Worm (Caenorhabditis elegans) whole organism, L4 larva: ENCODE data around the gene ZK688.1.

ENCODE experiments used
- R02D3.7 ChIP-seq: fragments of 150-350 bp; sonication (generic microtip); optimal IDR thresholded peaks from 3 replicates; lab custom pipeline; 2014; ENCODE audit warnings: missing biosample characterization, missing genetic modification characterization
- Y5F2A.4 ChIP-seq: fragments of 200-800 bp; sonication (Bioruptor generic); optimal IDR thresholded peaks from 2 replicates; lab custom pipeline; 2018; ENCODE audit warnings: mild to moderate bottlenecking, missing genetic modification characterization, missing compliant biosample characterization
- aha-1 ChIP-seq: fragments of 150-350 bp; peaks from one replicate; lab custom pipeline; 2014; ENCODE audit warnings: missing biosample characterization, missing genetic modification characterization
- ama-1 ChIP-seq: fragments of 150-350 bp; optimal IDR thresholded peaks from 2 replicates; lab custom pipeline; 2014; ENCODE audit warnings: inconsistent platforms, mixed read lengths
- ceh-28 ChIP-seq: fragments of 150-350 bp; optimal IDR thresholded peaks from 2 replicates; lab custom pipeline; 2014; ENCODE audit warnings: missing biosample characterization, missing genetic modification reagents, missing genetic modification characterization
- cey-2 ChIP-seq: sonication (generic microtip); optimal IDR thresholded peaks from 3 replicates; lab custom pipeline; 2017; ENCODE audit warnings: missing genetic modification characterization, mild to moderate bottlenecking, missing compliant biosample characterization, antibody characterized with exemption, borderline replicate concordance; ENCODE audit not compliant: insufficient read depth
- ctbp-1 ChIP-seq: fragments of 200-800 bp; sonication (Bioruptor generic); IDR thresholded peaks from 2 replicates; pipeline ENCODE4 v1.3.6; 2022; ENCODE audit warnings: missing genetic modification reagents, missing genetic modification characterization, missing compliant biosample characterization
- daf-16 ChIP-seq, 3 experiments: sonication (generic microtip); optimal IDR thresholded peaks; 2 replicates each; lab custom pipeline; 2016 to 2017; ENCODE audit warnings: missing genetic modification characterization in 3 of 3, missing genetic modification reagents in 3 of 3, mild to moderate bottlenecking in 2 of 3, missing compliant biosample characterization in 2 of 3, missing biosample characterization in 1 of 3, moderate library complexity in 1 of 3
- daf-8 ChIP-seq: fragments of 200-800 bp; sonication (Bioruptor generic); IDR thresholded peaks from 2 replicates; pipeline ENCODE4 v1.3.6; 2022; ENCODE audit warnings: missing genetic modification characterization, missing compliant biosample characterization
- dmd-6 ChIP-seq: fragments of 200-800 bp; sonication (Bioruptor generic); IDR thresholded peaks from 2 replicates; pipeline ENCODE4 v1.3.6; 2022; ENCODE audit warnings: missing genetic modification reagents, missing genetic modification characterization, missing compliant biosample characterization
- dmd-8 ChIP-seq: fragments of 200-800 bp; sonication (Bioruptor generic); IDR thresholded peaks from 2 replicates; pipeline ENCODE4 v1.3.6; 2022; ENCODE audit warnings: missing genetic modification characterization, missing compliant biosample characterization
- dpl-1 ChIP-seq: fragments of 150-350 bp; optimal IDR thresholded peaks from 2 replicates; lab custom pipeline; 2014; ENCODE audit warnings: missing biosample characterization, missing genetic modification reagents, missing genetic modification characterization
- duxl-1 ChIP-seq: sonication (generic microtip); optimal IDR thresholded peaks from 2 replicates; lab custom pipeline; 2016; ENCODE audit warnings: mild to moderate bottlenecking, missing genetic modification characterization, moderate library complexity, missing compliant biosample characterization; ENCODE audit not compliant: poor library complexity
- egl-27 ChIP-seq: sonication (generic microtip); optimal IDR thresholded peaks from 3 replicates; lab custom pipeline; 2017; ENCODE audit warnings: missing biosample characterization, missing genetic modification reagents, missing genetic modification characterization
- fkh-10 ChIP-seq: fragments of 150-350 bp; optimal IDR thresholded peaks from 2 replicates; lab custom pipeline; 2014; ENCODE audit warnings: missing biosample characterization, missing genetic modification reagents, missing genetic modification characterization
- hmg-1.1 ChIP-seq: fragments of 200-800 bp; sonication (Bioruptor generic); IDR thresholded peaks from 2 replicates; pipeline ENCODE4 v1.3.6; 2022; ENCODE audit warnings: missing genetic modification reagents, missing genetic modification characterization, missing compliant biosample characterization
- lin-15B ChIP-seq: fragments of 150-350 bp; sonication (generic microtip); optimal IDR thresholded peaks from 3 replicates; lab custom pipeline; 2014; ENCODE audit warnings: missing biosample characterization, missing genetic modification characterization
- lsy-2 ChIP-seq, 2 experiments: fragments of 150-350 bp in 1 of 2; sonication (generic microtip) in 1 of 2; optimal IDR thresholded peaks; 2 replicates each; lab custom pipeline; 2014 to 2017; ENCODE audit warnings: missing biosample characterization in 2 of 2, missing genetic modification characterization in 2 of 2
- mdl-1 ChIP-seq, 2 experiments: fragments of 150-350 bp in 1 of 2; sonication (generic microtip) in 1 of 2; optimal IDR thresholded peaks; 2 replicates each; lab custom pipeline; 2014 to 2017; ENCODE audit warnings: missing biosample characterization in 2 of 2, missing genetic modification characterization in 2 of 2
- mes-2 ChIP-seq: sonication (generic microtip); optimal IDR thresholded peaks from 2 replicates; lab custom pipeline; 2016; ENCODE audit warnings: missing genotype, mild to moderate bottlenecking, missing genetic modification characterization, missing compliant biosample characterization; ENCODE audit not compliant: poor library complexity, severe bottlenecking
- mxl-2 ChIP-seq: fragments of 200-800 bp; sonication (Bioruptor generic); conservative IDR thresholded peaks from 2 replicates; pipeline ENCODE4 v1.3.6; 2022; ENCODE audit warnings: missing genetic modification reagents, missing genetic modification characterization, missing compliant biosample characterization
- nhr-10 ChIP-seq: fragments of 150-350 bp; optimal IDR thresholded peaks from 2 replicates; lab custom pipeline; 2014; ENCODE audit warnings: missing biosample characterization, missing genetic modification characterization
- nhr-28 ChIP-seq: fragments of 150-350 bp; optimal IDR thresholded peaks from 2 replicates; lab custom pipeline; 2014; ENCODE audit warnings: missing biosample characterization, missing genetic modification characterization
- nhr-42 ChIP-seq: fragments of 200-800 bp; sonication (Bioruptor generic); IDR thresholded peaks from 2 replicates; pipeline ENCODE4 v1.3.6; 2022; ENCODE audit warnings: missing genetic modification characterization, missing compliant biosample characterization
- nhr-48 ChIP-seq: sonication (generic microtip); optimal IDR thresholded peaks from 2 replicates; lab custom pipeline; 2016; ENCODE audit warnings: mild to moderate bottlenecking, missing genetic modification characterization, missing compliant biosample characterization
- nhr-76 ChIP-seq: fragments of 150-350 bp; optimal IDR thresholded peaks from 2 replicates; lab custom pipeline; 2014; ENCODE audit warnings: missing biosample characterization, missing genetic modification characterization
- pha-4 ChIP-seq, 2 experiments: fragments of 150-350 bp in 1 of 2; fragments of 200-800 bp in 1 of 2; sonication (Bioruptor generic) in 1 of 2; IDR thresholded peaks in 1 of 2; optimal IDR thresholded peaks in 1 of 2; 2 replicates each; pipeline versions ENCODE4 v1.3.6 to Lab custom; 2014 to 2022; ENCODE audit warnings: missing genetic modification characterization in 2 of 2, missing genetic modification reagents in 2 of 2, missing biosample characterization in 1 of 2, missing compliant biosample characterization in 1 of 2
- rbr-2 ChIP-seq: sonication (generic microtip); optimal IDR thresholded peaks from 2 replicates; lab custom pipeline; 2016; ENCODE audit warnings: missing genotype, missing genetic modification characterization, missing compliant biosample characterization
- set-16 ChIP-seq: fragments of 200-800 bp; sonication (Bioruptor generic); IDR thresholded peaks from 2 replicates; pipeline ENCODE4 v1.3.6; 2022; ENCODE audit warnings: missing genetic modification reagents, missing genetic modification characterization, missing compliant biosample characterization
- spr-3 ChIP-seq: fragments of 200-800 bp; sonication (Bioruptor generic); optimal IDR thresholded peaks from 2 replicates; lab custom pipeline; 2018; ENCODE audit warnings: mild to moderate bottlenecking, missing genetic modification characterization, missing compliant biosample characterization
- tag-97 ChIP-seq: fragments of 200-800 bp; sonication (Bioruptor generic); IDR thresholded peaks from 2 replicates; pipeline ENCODE4 v1.3.6; 2022; ENCODE audit warnings: missing genetic modification characterization, missing compliant biosample characterization
- unc-39 ChIP-seq: sonication (generic microtip); optimal IDR thresholded peaks from 2 replicates; lab custom pipeline; 2017; ENCODE audit warnings: missing biosample characterization, missing genetic modification characterization
- unc-62 ChIP-seq, 3 experiments: fragments of 150-350 bp in 1 of 3; sonication (generic microtip); optimal IDR thresholded peaks in 2 of 3; peaks in 1 of 3; 1 replicate in 1 of 3; 2 replicates in 2 of 3; lab custom pipeline; 2014 to 2017; ENCODE audit warnings: missing biosample characterization in 3 of 3, missing genetic modification characterization in 3 of 3, missing genetic modification reagents in 3 of 3, missing genotype in 1 of 3
- zag-1 ChIP-seq: fragments of 150-350 bp; optimal IDR thresholded peaks from 2 replicates; lab custom pipeline; 2014; ENCODE audit warnings: missing biosample characterization, missing genetic modification characterization
- zip-2 ChIP-seq: fragments of 150-350 bp; optimal IDR thresholded peaks from 2 replicates; lab custom pipeline; 2014; ENCODE audit warnings: missing biosample characterization, missing genetic modification characterization

ZK688.1 gene

DNA sequence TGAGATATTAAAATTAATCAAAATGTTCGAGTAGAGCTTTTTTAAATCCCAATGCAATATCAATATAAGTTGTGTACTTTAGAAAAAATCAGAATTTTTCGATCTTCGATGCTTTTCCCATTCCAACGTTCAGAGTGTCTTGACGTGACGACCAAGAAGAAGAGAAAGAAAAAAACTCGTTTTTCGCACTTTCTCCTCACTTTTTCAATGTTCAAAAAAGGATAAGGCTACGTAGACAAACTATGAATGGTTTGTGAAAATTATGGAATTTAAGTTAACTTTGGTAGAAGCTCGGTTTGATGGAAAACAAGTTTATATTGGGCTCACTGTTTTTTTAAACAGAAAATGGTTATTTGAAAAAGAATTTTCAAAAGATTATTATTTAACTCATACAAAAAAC, 38.3 kb downstream of the ZK688.1 start:
- TF ChIP-seq pha-4 (GFP tag; IDR thresholded peaks at IDR 0.05; lab: Robert Waterston, UW) (no peak), pha-4 (tag; optimal IDR thresholded peaks at IDR 0.05; lab: Kevin White, UChicago) (no peak), nhr-42 (GFP tag; lab: Robert Waterston, UW) (no peak), spr-3 (no peak), R02D3.7 (tag; lab: Kevin White, UChicago) (no peak), unc-39 (no peak), daf-8 (no peak), lsy-2 (tag; optimal IDR thresholded peaks at IDR 0.05; lab: Kevin White, UChicago) (no peak), Y5F2A.4 (no peak), ctbp-1 (GFP tag; lab: Robert Waterston, UW) (no peak), nhr-28 (tag; lab: Kevin White, UChicago) (no peak), dmd-8 (no peak), ceh-28 (no peak)

DNA sequence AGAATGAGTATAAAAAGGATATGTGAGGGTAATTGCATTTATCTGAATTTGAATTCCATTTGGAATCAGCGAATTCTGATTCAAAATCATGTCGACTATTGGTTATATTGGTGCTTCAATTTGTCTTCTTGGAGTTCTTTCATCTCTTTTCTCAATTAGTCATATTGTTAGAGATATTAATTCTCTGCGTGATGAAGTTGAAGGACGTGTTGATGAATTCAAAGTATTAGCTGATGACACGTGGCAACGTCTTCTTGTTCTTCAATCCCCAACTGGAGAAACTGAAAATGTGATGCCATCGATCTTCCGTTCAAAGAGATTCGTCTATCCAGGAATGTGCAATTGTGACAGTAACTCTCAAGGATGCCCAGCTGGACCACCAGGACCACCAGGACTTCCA, 39.4 kb downstream of the ZK688.1 start, which contains the start of gene col-90:
Gene col-90 (plus strand): TSS at position 37 of the 400 bp plus-strand sequence.
- TF ChIP-seq aha-1 (tag; lab: Kevin White, UChicago) (peak; percentile 75), ama-1 (lab: Kevin White, UChicago) (peak; percentile 1), mxl-2 (GFP tag; lab: Robert Waterston, UW) (no peak)

DNA sequence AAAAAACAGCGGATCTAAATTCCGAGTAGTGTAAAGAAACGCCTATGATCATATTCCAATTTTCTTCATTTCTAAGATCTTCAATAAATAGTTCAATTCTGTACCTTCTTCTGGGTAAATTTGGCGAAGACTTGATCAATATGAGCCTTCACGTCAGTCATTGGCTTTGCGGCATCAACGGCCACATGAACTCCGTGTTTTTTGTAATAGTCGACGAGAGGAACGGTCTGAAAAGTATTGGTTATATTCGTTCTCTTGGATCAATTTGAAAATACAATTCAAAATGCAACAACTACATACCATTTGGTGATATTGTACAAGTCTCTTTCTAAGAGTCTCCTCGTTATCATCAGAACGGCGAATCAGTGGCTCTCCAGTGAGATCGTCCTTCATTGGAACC, 41.1 kb downstream of the ZK688.1 start:
- no peak for TF ChIP-seq lin-15B
- peak; percentile 92 for TF ChIP-seq aha-1 (tag; lab: Kevin White, UChicago)

DNA sequence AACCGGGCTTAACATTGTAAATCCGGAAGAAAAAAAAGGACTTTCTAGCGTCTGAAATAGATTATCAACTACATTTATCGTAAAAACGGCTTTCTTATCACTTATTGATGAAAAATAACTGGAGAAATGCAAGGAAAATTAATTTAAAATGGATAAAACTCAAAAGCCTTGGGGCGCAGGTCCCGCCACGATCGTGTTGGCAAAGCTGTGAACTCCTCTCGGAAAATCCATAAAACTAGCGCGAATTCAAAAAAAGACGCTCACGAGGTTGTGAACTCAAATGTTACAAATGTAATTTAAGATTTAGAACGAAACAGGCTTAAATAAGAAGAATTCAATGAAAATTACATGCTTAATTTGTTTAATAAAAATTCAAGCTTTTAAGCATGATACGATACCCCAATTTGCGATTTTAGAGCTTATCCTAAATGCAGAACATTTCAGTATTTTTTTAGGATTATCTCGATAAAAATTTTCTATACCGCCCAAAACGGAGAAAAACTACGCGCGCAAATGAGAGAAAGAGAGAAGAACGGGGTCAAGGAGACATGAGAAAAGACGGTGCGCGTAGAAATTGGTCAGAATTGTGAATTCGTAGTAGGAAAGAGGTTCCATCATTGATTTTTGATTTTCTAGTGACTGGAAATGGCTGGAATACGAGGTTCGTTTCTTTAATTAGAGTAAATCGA, 42.9 kb downstream of the ZK688.1 start, which contains the start of gene C29E4.15:
Gene C29E4.15 (plus strand): TSS at position 547 of the 689 bp plus-strand sequence.
- no peak for TF ChIP-seq egl-27 (tag; lab: Kevin White, UChicago)
- TF ChIP-seq mdl-1 (tag; optimal IDR thresholded peaks at IDR 0.05; lab: Kevin White, UChicago): no peak
- peak; percentile 37; the same call in 1 of the 2 replicates for TF ChIP-seq hmg-1.1 (GFP tag; lab: Robert Waterston, UW)
- no peak for TF ChIP-seq set-16
- no peak for TF ChIP-seq nhr-10 (tag; lab: Kevin White, UChicago)
- peak in 1 of 2 experiments; percentile 86 for TF ChIP-seq unc-62 (GFP tag; optimal IDR thresholded peaks at IDR 0.05 in 1 of 2; lab: Kevin White, UChicago)
- no peak for TF ChIP-seq unc-62 (tag; optimal IDR thresholded peaks at IDR 0.05; lab: Kevin White, UChicago)
- peak; percentile 86 for TF ChIP-seq dpl-1 (GFP tag; lab: Kevin White, UChicago)
- no peak for TF ChIP-seq daf-16 (GFP tag; optimal IDR thresholded peaks at IDR 0.05; lab: Kevin White, UChicago)
- TF ChIP-seq daf-16 (tag; optimal IDR thresholded peaks at IDR 0.05; lab: Kevin White, UChicago): no peak
- TF ChIP-seq mes-2: peak; percentile 69
- TF ChIP-seq lin-15B: no peak
- peak; percentile 19 for TF ChIP-seq fkh-10 (GFP tag; lab: Kevin White, UChicago)
- TF ChIP-seq Y5F2A.4: no peak
- peak in 1 of 2 experiments; percentile 76 for TF ChIP-seq lsy-2 (tag; optimal IDR thresholded peaks at IDR 0.05; lab: Kevin White, UChicago)
- TF ChIP-seq nhr-48 (tag; lab: Kevin White, UChicago): no peak
- no peak for TF ChIP-seq nhr-76 (tag; lab: Kevin White, UChicago)

DNA sequence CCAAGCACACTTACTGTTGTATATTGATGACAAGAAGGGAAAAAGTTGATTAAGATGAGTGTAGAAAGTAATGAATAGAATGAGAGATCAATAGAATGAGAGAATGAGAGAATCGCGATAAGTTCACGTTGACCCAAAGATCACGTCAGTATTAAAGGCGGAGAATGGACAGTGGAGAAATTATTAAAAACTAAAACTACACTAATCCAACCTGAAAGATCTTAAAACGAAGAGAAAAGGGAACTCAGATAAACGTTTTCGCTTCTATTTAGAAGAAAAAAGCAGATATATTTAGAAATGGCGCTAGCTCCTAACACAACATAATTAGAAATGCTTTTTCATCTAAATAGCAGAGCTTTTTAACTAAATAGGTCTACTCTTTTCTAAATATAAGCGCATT, 43.8 kb downstream of the ZK688.1 start, which contains the start of gene let-754:
Gene let-754 (minus strand): TSS at position 101 of the 400 bp plus-strand sequence.
- TF ChIP-seq zip-2 (tag; lab: Kevin White, UChicago): no peak
- no peak for TF ChIP-seq cey-2 (tag; lab: Kevin White, UChicago)
- no peak for TF ChIP-seq duxl-1
- TF ChIP-seq zag-1 (tag; lab: Kevin White, UChicago): no peak
- TF ChIP-seq rbr-2 (tag; lab: Kevin White, UChicago): no peak
- TF ChIP-seq dmd-6 (GFP tag; lab: Robert Waterston, UW): no peak
- no peak for TF ChIP-seq aha-1 (tag; lab: Kevin White, UChicago)
- TF ChIP-seq pha-4 (GFP tag; IDR thresholded peaks at IDR 0.05; lab: Robert Waterston, UW): no peak
- TF ChIP-seq pha-4 (tag; optimal IDR thresholded peaks at IDR 0.05; lab: Kevin White, UChicago): no peak
- TF ChIP-seq tag-97 (GFP tag; lab: Robert Waterston, UW): no peak
- TF ChIP-seq, all 104 proteins: peak for 0
